Fruit fly (Drosophila melanogaster) whole organism, embryonic: ENCODE results near the gene CG7987.

Experiments used
- Ada2b ChIP-seq: fragments of 200-800 bp; sonication (Bioruptor generic); IDR thresholded peaks from 2 replicates; pipeline ENCODE4 v1.3.6; 2022; ENCODE audit warnings: missing biosample characterization, missing genetic modification characterization
- Atf6 ChIP-seq: fragments of 200-800 bp; sonication (Bioruptor generic); IDR thresholded peaks from 2 replicates; pipeline ENCODE4 v1.3.6; 2022; ENCODE audit warnings: missing biosample characterization, missing genetic modification characterization
- BEAF-32 ChIP-seq: fragments of 200-800 bp; sonication (Bioruptor generic); optimal IDR thresholded peaks from 3 replicates; lab custom pipeline; 2017; ENCODE audit warnings: missing biosample characterization, missing genetic modification characterization, mild to moderate bottlenecking, moderate library complexity, missing genetic modification reagents
- CG10565 ChIP-seq: fragments of 200-800 bp; sonication (Bioruptor generic); optimal IDR thresholded peaks from 3 replicates; lab custom pipeline; 2016; ENCODE audit warnings: missing biosample characterization, mild to moderate bottlenecking, missing genetic modification characterization
- CG14014 ChIP-seq: fragments of 200-800 bp; sonication (Bioruptor generic); IDR thresholded peaks from 2 replicates; pipeline ENCODE4 v1.3.6; 2022; ENCODE audit warnings: missing biosample characterization, missing genetic modification characterization
- CG1602 ChIP-seq: fragments of 200-800 bp; sonication (Bioruptor generic); optimal IDR thresholded peaks from 3 replicates; lab custom pipeline; 2016; ENCODE audit warnings: missing biosample characterization, missing genetic modification characterization
- CG18476 ChIP-seq: fragments of 200-800 bp; sonication (Bioruptor generic); optimal IDR thresholded peaks from 2 replicates; lab custom pipeline; 2016; ENCODE audit warnings: missing biosample characterization, mild to moderate bottlenecking, missing genetic modification characterization
- CG18764 ChIP-seq: fragments of 200-800 bp; sonication (Bioruptor generic); optimal IDR thresholded peaks from 3 replicates; lab custom pipeline; 2016; ENCODE audit warnings: missing biosample characterization, missing genetic modification characterization
- CG30431 ChIP-seq: fragments of 200-800 bp; sonication (Bioruptor generic); optimal IDR thresholded peaks from 2 replicates; lab custom pipeline; 2017; ENCODE audit warnings: missing biosample characterization, missing genetic modification characterization
- CG34376 ChIP-seq: fragments of 200-800 bp; sonication (Bioruptor generic); optimal IDR thresholded peaks from 2 replicates; lab custom pipeline; 2018; ENCODE audit warnings: missing biosample characterization, mild to moderate bottlenecking, missing genetic modification characterization
- CG3838 ChIP-seq: fragments of 200-800 bp; sonication (Bioruptor generic); optimal IDR thresholded peaks from 3 replicates; lab custom pipeline; 2016; ENCODE audit warnings: missing biosample characterization, missing genetic modification characterization
- CG4360 ChIP-seq: fragments of 200-800 bp; sonication (Bioruptor generic); IDR thresholded peaks from 2 replicates; pipeline ENCODE4 v1.3.6; 2022; ENCODE audit warnings: missing biosample characterization, missing genetic modification characterization
- CG6272 ChIP-seq: fragments of 200-800 bp; sonication (Bioruptor generic); IDR thresholded peaks from 2 replicates; pipeline ENCODE4 v1.3.6; 2022; ENCODE audit warnings: missing biosample characterization, missing genetic modification characterization
- CG6765 ChIP-seq: fragments of 200-800 bp; sonication (Bioruptor generic); optimal IDR thresholded peaks from 3 replicates; lab custom pipeline; 2017; ENCODE audit warnings: missing biosample characterization, mild to moderate bottlenecking, missing genetic modification characterization
- CG7556 ChIP-seq: fragments of 200-800 bp; sonication (Bioruptor generic); optimal IDR thresholded peaks from 2 replicates; lab custom pipeline; 2017; ENCODE audit warnings: missing biosample characterization, mild to moderate bottlenecking, missing genetic modification characterization
- CG7987 ChIP-seq: fragments of 200-800 bp; sonication (Bioruptor generic); optimal IDR thresholded peaks from 2 replicates; lab custom pipeline; 2018; ENCODE audit warnings: missing biosample characterization, mild to moderate bottlenecking, missing genetic modification characterization, moderate library complexity
- CG8924 ChIP-seq: fragments of 200-800 bp; optimal IDR thresholded peaks from 3 replicates; lab custom pipeline; 2019; ENCODE audit warnings: missing biosample characterization, mild to moderate bottlenecking, missing genetic modification characterization, moderate library complexity
- CHES-1-like ChIP-seq: fragments of 200-800 bp; sonication (Bioruptor generic); optimal IDR thresholded peaks from 2 replicates; lab custom pipeline; 2016; ENCODE audit warnings: missing biosample characterization, missing genetic modification characterization
- Doc2 ChIP-seq: fragments of 200-800 bp; sonication (Bioruptor generic); IDR thresholded peaks from 2 replicates; pipeline ENCODE4 v1.3.6; 2022; ENCODE audit warnings: missing biosample characterization, missing genetic modification characterization
- E2f2 ChIP-seq: fragments of 200-800 bp; sonication (Bioruptor generic); IDR thresholded peaks from 2 replicates; pipeline ENCODE4 v1.3.6; 2022; ENCODE audit warnings: missing biosample characterization, missing genetic modification characterization
- ERR ChIP-seq: fragments of 200-800 bp; sonication (Bioruptor generic); optimal IDR thresholded peaks from 2 replicates; lab custom pipeline; 2016; ENCODE audit warnings: missing biosample characterization, missing genetic modification characterization
- Fer1 ChIP-seq: fragments of 200-800 bp; sonication (Bioruptor generic); optimal IDR thresholded peaks from 2 replicates; lab custom pipeline; 2017; ENCODE audit warnings: missing biosample characterization, mild to moderate bottlenecking, missing genetic modification characterization
- HLH54F ChIP-seq: fragments of 200-800 bp; sonication (Bioruptor generic); optimal IDR thresholded peaks from 3 replicates; lab custom pipeline; 2016; ENCODE audit warnings: missing biosample characterization, missing genetic modification characterization
- HmgZ ChIP-seq: fragments of 200-800 bp; sonication (Bioruptor generic); optimal IDR thresholded peaks from 2 replicates; lab custom pipeline; 2018; ENCODE audit warnings: missing biosample characterization, mild to moderate bottlenecking, missing genetic modification characterization
- Kr ChIP-seq: fragments of 200-800 bp; sonication (Bioruptor generic); optimal IDR thresholded peaks from 2 replicates; lab custom pipeline; 2017; ENCODE audit warnings: missing biosample characterization, mild to moderate bottlenecking, missing genetic modification characterization
- Oli ChIP-seq: fragments of 200-800 bp; sonication (Bioruptor generic); optimal IDR thresholded peaks from 2 replicates; lab custom pipeline; 2018; ENCODE audit warnings: missing biosample characterization, mild to moderate bottlenecking, missing genetic modification characterization, moderate library complexity
- Pdp1 ChIP-seq, 2 experiments: fragments of 200-800 bp; sonication (Bioruptor generic); optimal IDR thresholded peaks; 3 replicates each; lab custom pipeline; 2016; ENCODE audit warnings: missing biosample characterization in 2 of 2, missing genetic modification characterization in 2 of 2, mild to moderate bottlenecking in 1 of 2, moderate library complexity in 1 of 2
- Ptx1 ChIP-seq: fragments of 200-800 bp; sonication (Bioruptor generic); IDR thresholded peaks from 2 replicates; pipeline ENCODE4 v1.3.6; 2022; ENCODE audit warnings: missing biosample characterization, missing genetic modification characterization
- Side ChIP-seq: fragments of 200-800 bp; sonication (Bioruptor generic); optimal IDR thresholded peaks from 2 replicates; lab custom pipeline; 2016; ENCODE audit warnings: missing biosample characterization, missing genetic modification characterization
- btn ChIP-seq: fragments of 200-800 bp; sonication (Bioruptor generic); optimal IDR thresholded peaks from 2 replicates; lab custom pipeline; 2016; ENCODE audit warnings: missing biosample characterization, missing genetic modification characterization
- crc ChIP-seq: fragments of 200-800 bp; sonication (Bioruptor generic); optimal IDR thresholded peaks from 2 replicates; lab custom pipeline; 2016; ENCODE audit warnings: missing biosample characterization, missing genetic modification characterization
- crp ChIP-seq, 2 experiments: fragments of 200-800 bp; sonication (Bioruptor generic); optimal IDR thresholded peaks; 2 replicates in 1 of 2; 3 replicates in 1 of 2; lab custom pipeline; 2017; ENCODE audit warnings: missing biosample characterization in 2 of 2, missing genetic modification characterization in 2 of 2, mild to moderate bottlenecking in 1 of 2, moderate library complexity in 1 of 2
- exex ChIP-seq: fragments of 200-800 bp; sonication (Bioruptor generic); optimal IDR thresholded peaks from 4 replicates; lab custom pipeline; 2018; ENCODE audit warnings: missing biosample characterization, mild to moderate bottlenecking, missing genetic modification characterization, moderate library complexity
- grau ChIP-seq: fragments of 200-800 bp; optimal IDR thresholded peaks from 3 replicates; lab custom pipeline; 2019; ENCODE audit warnings: missing biosample characterization, mild to moderate bottlenecking, missing genetic modification characterization, moderate library complexity
- gt ChIP-seq: fragments of 200-800 bp; sonication (Bioruptor generic); IDR thresholded peaks from 2 replicates; pipeline ENCODE4 v1.3.6; 2022; ENCODE audit warnings: missing biosample characterization, missing genetic modification characterization
- h ChIP-seq: fragments of >200 bp; optimal IDR thresholded peaks from 2 replicates; lab custom pipeline; 2017
- ham ChIP-seq: fragments of 200-800 bp; sonication (Bioruptor generic); IDR thresholded peaks from 2 replicates; pipeline ENCODE4 v1.3.6; 2022; ENCODE audit warnings: missing biosample characterization, missing genetic modification characterization
- her ChIP-seq: fragments of 200-800 bp; sonication (Bioruptor generic); optimal IDR thresholded peaks from 2 replicates; lab custom pipeline; 2016; ENCODE audit warnings: missing biosample characterization, missing genetic modification characterization
- hkb ChIP-seq, 2 experiments: fragments of 200-800 bp in 1 of 2; fragments of >200 bp in 1 of 2; sonication (Bioruptor generic) in 1 of 2; IDR thresholded peaks in 1 of 2; optimal IDR thresholded peaks in 1 of 2; 2 replicates each; pipeline versions ENCODE4 v1.3.6 to Lab custom; 2017 to 2022; ENCODE audit warnings: missing biosample characterization in 1 of 2, missing genetic modification characterization in 1 of 2
- jumu ChIP-seq: fragments of 200-800 bp; sonication (Bioruptor generic); optimal IDR thresholded peaks from 3 replicates; lab custom pipeline; 2016; ENCODE audit warnings: missing biosample characterization, missing genetic modification characterization
- kay ChIP-seq: fragments of 200-800 bp; sonication (Bioruptor generic); optimal IDR thresholded peaks from 2 replicates; lab custom pipeline; 2016; ENCODE audit warnings: missing biosample characterization, missing genetic modification characterization
- lov ChIP-seq, 2 experiments: fragments of 200-800 bp in 1 of 2; fragments of >200 bp in 1 of 2; sonication (Bioruptor generic) in 1 of 2; IDR thresholded peaks in 1 of 2; optimal IDR thresholded peaks in 1 of 2; 2 replicates in 1 of 2; 3 replicates in 1 of 2; pipeline versions ENCODE4 v1.3.6 to Lab custom; 2017 to 2022; ENCODE audit warnings: missing biosample characterization in 1 of 2, missing genetic modification characterization in 1 of 2
- pan ChIP-seq, 4 experiments: fragments of >200 bp in 3 of 4; fragments of 200-800 bp in 1 of 4; sonication (Bioruptor generic) in 1 of 4; optimal IDR thresholded peaks in 3 of 4; IDR thresholded peaks in 1 of 4; 2 replicates each; pipeline versions ENCODE4 v1.3.6 to Lab custom; 2017 to 2022; ENCODE audit warnings: missing biosample characterization in 2 of 4, missing genetic modification characterization in 2 of 4, mixed read lengths in 1 of 4
- pfk ChIP-seq: fragments of 200-800 bp; sonication (Bioruptor generic); optimal IDR thresholded peaks from 2 replicates; lab custom pipeline; 2018; ENCODE audit warnings: missing biosample characterization, mild to moderate bottlenecking, missing genetic modification characterization, moderate library complexity
- pho ChIP-seq: fragments of 200-800 bp; sonication (Bioruptor generic); optimal IDR thresholded peaks from 2 replicates; lab custom pipeline; 2016; ENCODE audit warnings: missing biosample characterization, missing genetic modification characterization
- sqz ChIP-seq: fragments of 200-800 bp; sonication (Bioruptor generic); optimal IDR thresholded peaks from 3 replicates; lab custom pipeline; 2018; ENCODE audit warnings: missing biosample characterization, mild to moderate bottlenecking, missing genetic modification characterization
- ssp ChIP-seq: fragments of 200-800 bp; sonication (Bioruptor generic); IDR thresholded peaks from 2 replicates; pipeline ENCODE4 v1.3.6; 2022; ENCODE audit warnings: missing biosample characterization, missing genetic modification characterization
- z ChIP-seq: fragments of 200-800 bp; sonication (Bioruptor generic); IDR thresholded peaks from 3 replicates; pipeline ENCODE4 v1.3.6; 2022; ENCODE audit warnings: missing biosample characterization, missing genetic modification characterization

CG7987 gene

dm6 chr3R:14574962-14575717 is 547 bp downstream of the CG7987 start (continued):
- TF ChIP-seq CG4360 (GFP tag; lab: Robert Waterston, UW), result no peak
- TF ChIP-seq btn (GFP tag; lab: Kevin White, UChicago), result no peak
- TF ChIP-seq HmgZ, result peak; percentile 32
- TF ChIP-seq pho (GFP tag; lab: Kevin White, UChicago), result peak; percentile 76
- peak; percentile 72 for TF ChIP-seq Atf6 (GFP tag; lab: Robert Waterston, UW)
- TF ChIP-seq Kr (GFP tag; lab: Kevin White, UChicago), result no peak
- no peak for TF ChIP-seq pan (optimal IDR thresholded peaks at IDR 0.05; lab: Kevin White, UChicago)
- peak in 1 of 2 experiments; percentile 52 for TF ChIP-seq pan (GFP tag; optimal IDR thresholded peaks at IDR 0.05 in 1 of 2, IDR thresholded peaks at IDR 0.05 in 1 of 2)
- peak; percentile 39 for TF ChIP-seq jumu (GFP tag; lab: Kevin White, UChicago)
- no peak for TF ChIP-seq gt (GFP tag; lab: Robert Waterston, UW)
- TF ChIP-seq CG6765 (GFP tag; lab: Kevin White, UChicago), result peak; percentile 63
- peak; percentile 38 for TF ChIP-seq CG18476
- peak; percentile 59 for TF ChIP-seq CHES-1-like
- TF ChIP-seq ERR, result no peak
- TF ChIP-seq kay (GFP tag; lab: Kevin White, UChicago), result peak; percentile 53
- no peak for TF ChIP-seq CG7987 (GFP tag; lab: Kevin White, UChicago)
- no peak for TF ChIP-seq pfk (GFP tag; lab: Kevin White, UChicago)
- TF ChIP-seq E2f2, result no peak
- no peak for TF ChIP-seq her
- peak; percentile 23 for TF ChIP-seq CG3838
- TF ChIP-seq crp (GFP tag; optimal IDR thresholded peaks at IDR 0.05; lab: Kevin White, UChicago), result peak in 1 of 2 experiments; percentile 45
- peak; percentile 7 for TF ChIP-seq crc (GFP tag; lab: Kevin White, UChicago)
- peak; percentile 82 for TF ChIP-seq CG8924
- TF ChIP-seq HLH54F (GFP tag; lab: Kevin White, UChicago), result peak; percentile 52
- peak; percentile 27 for TF ChIP-seq exex (tag; lab: Kevin White, UChicago)
- peak; percentile 53 for TF ChIP-seq ssp (GFP tag; lab: Robert Waterston, UW)
- TF ChIP-seq CG14014, result peak; percentile 56
- TF ChIP-seq Doc2, result no peak
- TF ChIP-seq Fer1 (GFP tag; lab: Kevin White, UChicago), result peak; percentile 73
- TF ChIP-seq h (lab: Kevin White, UChicago), result no peak
- peak; percentile 18 for TF ChIP-seq CG34376 (GFP tag; lab: Kevin White, UChicago)
- TF ChIP-seq Oli (tag; lab: Kevin White, UChicago), result peak; percentile 75
- peak; percentile 42; the same call in 1 of the 2 replicates for TF ChIP-seq Ada2b (GFP tag; lab: Robert Waterston, UW)
- no peak for TF ChIP-seq lov (optimal IDR thresholded peaks at IDR 0.05; lab: Kevin White, UChicago)
- 0 out of 3 replicates have a peak, but pooled peaks have one; percentile 21 for TF ChIP-seq lov (GFP tag; IDR thresholded peaks at IDR 0.05; lab: Robert Waterston, UW)
- peak; percentile 81 for TF ChIP-seq grau (tag; lab: Kevin White, UChicago)
- TF ChIP-seq CG18764 (GFP tag; lab: Kevin White, UChicago), result peak; percentile 66
- peak; percentile 45 for TF ChIP-seq Side (GFP tag; lab: Kevin White, UChicago)
- peak; percentile 82 for TF ChIP-seq Ptx1 (GFP tag; lab: Robert Waterston, UW)
- no peak for TF ChIP-seq z
- peak; percentile 71 for TF ChIP-seq sqz (GFP tag; lab: Kevin White, UChicago)
- TF ChIP-seq hkb (optimal IDR thresholded peaks at IDR 0.05; lab: Kevin White, UChicago), result no peak
- no peak for TF ChIP-seq hkb (GFP tag; IDR thresholded peaks at IDR 0.05; lab: Robert Waterston, UW)
- TF ChIP-seq CG6272, result peak; percentile 62; the same call in 1 of the 2 replicates
- TF ChIP-seq ham (GFP tag; lab: Robert Waterston, UW), result no peak
- TF ChIP-seq CG10565 (GFP tag; lab: Kevin White, UChicago), result no peak
- TF ChIP-seq CG30431 (GFP tag; lab: Kevin White, UChicago), result peak; percentile 36
- TF ChIP-seq Pdp1 (GFP tag; optimal IDR thresholded peaks at IDR 0.05; lab: Kevin White, UChicago), result peak; percentile 47 to 95
- TF ChIP-seq CG1602 (GFP tag; lab: Kevin White, UChicago), result peak; percentile 78
- TF ChIP-seq CG7556, result peak; percentile 87
- TF ChIP-seq BEAF-32, result peak; percentile 57
